Worm (Caenorhabditis elegans): ENCODE data around the gene oac-59.

ce11 chrIV:12270392-12270791 lies 30.7 kb downstream of the oac-59 start, which contains the start of gene C42C1.3:
- TF ChIP-seq zag-1 (tag; optimal IDR thresholded peaks at IDR 0.05) (no peak), elt-3 (tag; optimal IDR thresholded peaks at IDR 0.05) (no peak), nhr-11 (tag; optimal IDR thresholded peaks at IDR 0.05) (no peak), mdl-1 (tag; optimal IDR thresholded peaks at IDR 0.05) (no peak), nhr-12 (tag; optimal IDR thresholded peaks at IDR 0.05) (no peak), ZK546.5 (tag; optimal IDR thresholded peaks at IDR 0.05) (no peak), egl-27 (tag; optimal IDR thresholded peaks at IDR 0.05) (no peak), lsy-2 (tag; optimal IDR thresholded peaks at IDR 0.05) (no peak), nhr-237 (tag; optimal IDR thresholded peaks at IDR 0.05) (no peak), blmp-1 (tag; optimal IDR thresholded peaks at IDR 0.05; ENCODE audit: insufficient read depth) (no peak)

Data from whole organism, L2 larva.